2 fruit fly cellular contexts compared by ENCODE assay signal in the genomic region with DNA sequence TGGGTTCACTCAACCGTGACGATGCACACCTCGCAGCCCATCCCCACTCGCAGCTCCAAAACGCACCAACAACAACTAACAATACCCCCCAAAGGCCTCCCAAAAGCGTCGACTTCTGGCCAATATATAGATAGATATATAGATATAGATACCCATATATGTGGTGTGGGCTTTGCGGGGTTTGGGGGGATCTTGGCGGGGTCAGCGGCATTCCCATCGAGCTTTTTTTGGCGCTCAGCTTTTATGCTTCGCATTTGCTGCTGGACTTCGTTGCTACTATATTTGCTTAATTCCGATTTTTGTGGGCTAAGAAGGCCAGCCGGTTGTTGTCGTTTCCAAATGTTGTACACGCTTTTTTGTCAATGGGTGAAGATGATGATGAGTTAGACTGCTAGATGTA.
TF ChIP-seq lines count a peak whose summit lies in the region.

No protein-coding gene starts in this region.

- TF ChIP-seq CTCF in whole organism, embryonic (GFP tag; optimal IDR thresholded peaks at IDR 0.05; lab: Kevin White, UChicago) = no peak

TF ChIP-seq in whole organism, embryonic, 481 proteins besides CTCF, POLR2A, EP300 and RAD21:
- TF ChIP-seq mirr (GFP tag; optimal IDR thresholded peaks at IDR 0.05; lab: Kevin White, UChicago) (peak; percentile 38), Nf-YB (GFP tag; optimal IDR thresholded peaks at IDR 0.05; lab: Kevin White, UChicago) (no peak), Abd-B (GFP tag; optimal IDR thresholded peaks at IDR 0.05; lab: Kevin White, UChicago) (no peak), Dbx (GFP tag; IDR thresholded peaks at IDR 0.05; lab: Robert Waterston, UW) (0 out of 3 replicates have a peak, but pooled peaks have one; percentile 6), Med (GFP tag; lab: Kevin White, UChicago) (peak; percentile 48), chinmo (GFP tag; IDR thresholded peaks at IDR 0.05; lab: Robert Waterston, UW; ENCODE audit: partially characterized antibody) (peak; percentile 78; the same call in 3 of the 4 replicates), Atf3 (GFP tag; optimal IDR thresholded peaks at IDR 0.05; lab: Kevin White, UChicago) (no peak), CG8290 (GFP tag; optimal IDR thresholded peaks at IDR 0.05; lab: Kevin White, UChicago) (no peak), CG8290 (tag; optimal IDR thresholded peaks at IDR 0.05; lab: Kevin White, UChicago) (peak in 1 of 2 experiments; percentile 2), NC2α (GFP tag; optimal IDR thresholded peaks at IDR 0.05; lab: Kevin White, UChicago) (no peak), ci (GFP tag; IDR thresholded peaks at IDR 0.05; lab: Robert Waterston, UW) (0 out of 3 replicates have a peak, but pooled peaks have one; percentile 33), sr (GFP tag; IDR thresholded peaks at IDR 0.05; lab: Robert Waterston, UW) (0 out of 3 replicates have a peak, but pooled peaks have one; percentile 3), z (GFP tag; IDR thresholded peaks at IDR 0.05; lab: Robert Waterston, UW) (peak; percentile 41; the same call in 1 of the 3 replicates), Gsc (GFP tag; IDR thresholded peaks at IDR 0.05; lab: Robert Waterston, UW) (no peak), Rfx (GFP tag; IDR thresholded peaks at IDR 0.05; lab: Robert Waterston, UW) (peak; percentile 47; the same call in 1 of the 2 replicates), chm (GFP tag; IDR thresholded peaks at IDR 0.05; lab: Robert Waterston, UW) (peak; percentile 10; the same call in 1 of the 2 replicates), CG3847 (GFP tag; IDR thresholded peaks at IDR 0.05; lab: Robert Waterston, UW) (0 out of 2 replicates have a peak, but pooled peaks have one; percentile 21), Dek (tag; optimal IDR thresholded peaks at IDR 0.05; lab: Kevin White, UChicago) (no peak), NFAT (GFP tag; IDR thresholded peaks at IDR 0.05; lab: Robert Waterston, UW) (0 out of 2 replicates have a peak, but pooled peaks have one; percentile 4), sd (tag; optimal IDR thresholded peaks at IDR 0.05; lab: Kevin White, UChicago) (peak; percentile 92), CG7963 (GFP tag; IDR thresholded peaks at IDR 0.05; lab: Robert Waterston, UW; ENCODE audit: partially characterized antibody) (0 out of 3 replicates have a peak, but pooled peaks have one; percentile 10), CG13894 (tag; optimal IDR thresholded peaks at IDR 0.05; lab: Kevin White, UChicago) (peak; percentile 97), crol (GFP tag; IDR thresholded peaks at IDR 0.05; lab: Robert Waterston, UW) (peak; percentile 69), sug (tag; optimal IDR thresholded peaks at IDR 0.05; lab: Kevin White, UChicago) (peak; percentile 26), wdn (GFP tag; IDR thresholded peaks at IDR 0.05; lab: Robert Waterston, UW) (peak; percentile 4; the same call in 1 of the 2 replicates), zen (tag; optimal IDR thresholded peaks at IDR 0.05; lab: Kevin White, UChicago) (no peak), CG12769 (tag; optimal IDR thresholded peaks at IDR 0.05; lab: Kevin White, UChicago) (peak; percentile 87), dmrt99B (tag; optimal IDR thresholded peaks at IDR 0.05; lab: Kevin White, UChicago) (no peak), CG1647 (GFP tag; optimal IDR thresholded peaks at IDR 0.05; lab: Kevin White, UChicago) (no peak), gt (GFP tag; IDR thresholded peaks at IDR 0.05; lab: Robert Waterston, UW) (no peak), Sox102F (GFP tag; optimal IDR thresholded peaks at IDR 0.05; lab: Kevin White, UChicago) (no peak), rib (GFP tag; IDR thresholded peaks at IDR 0.05; lab: Robert Waterston, UW) (peak; percentile 74; the same call in 1 of the 2 replicates), CG14667 (GFP tag; IDR thresholded peaks at IDR 0.05; lab: Robert Waterston, UW) (no peak), row (GFP tag; IDR thresholded peaks at IDR 0.05; lab: Robert Waterston, UW) (0 out of 3 replicates have a peak, but pooled peaks have one; percentile 7), CG31224 (GFP tag; IDR thresholded peaks at IDR 0.05; lab: Robert Waterston, UW) (peak; percentile 51), CG6175 (GFP tag; IDR thresholded peaks at IDR 0.05; lab: Robert Waterston, UW) (0 out of 3 replicates have a peak, but pooled peaks have one; percentile 32), CG1529 (GFP tag; optimal IDR thresholded peaks at IDR 0.05; lab: Kevin White, UChicago) (no peak), CG2116 (GFP tag; optimal IDR thresholded peaks at IDR 0.05; lab: Kevin White, UChicago) (no peak), CG1233 (GFP tag; optimal IDR thresholded peaks at IDR 0.05; lab: Kevin White, UChicago) (no peak)

TF ChIP-seq in whole organism, prepupa, 60 proteins besides CTCF, POLR2A, EP300 and RAD21:
- peak; percentile 14 for TF ChIP-seq Eip78C (GFP tag; lab: Kevin White, UChicago)
- no peak for TF ChIP-seq CG1621 (tag; optimal IDR thresholded peaks at IDR 0.05; lab: Kevin White, UChicago)
